Worm (Caenorhabditis elegans) whole organism, midembryonic: Measurements from ENCODE around the gene ZK328.6.

ENCODE experiments used
- med-1 ChIP-seq: sonication (generic microtip); optimal IDR thresholded peaks from 2 replicates; lab custom pipeline; 2017; ENCODE audit warnings: missing genetic modification characterization, mild to moderate bottlenecking, missing compliant biosample characterization, antibody characterized with exemption, missing genetic modification reagents; ENCODE audit not compliant: insufficient read depth
- tab-1 ChIP-seq: fragments of 200-800 bp; sonication (Bioruptor generic); IDR thresholded peaks from 2 replicates; pipeline ENCODE4 v1.3.6; 2022; ENCODE audit warnings: missing genetic modification characterization, missing compliant biosample characterization
- ztf-29 ChIP-seq: fragments of 200-800 bp; sonication (Bioruptor generic); IDR thresholded peaks from 2 replicates; pipeline ENCODE4 v1.3.6; 2022; ENCODE audit warnings: missing genetic modification reagents, missing genetic modification characterization, missing compliant biosample characterization

- TF ChIP-seq tab-1 (GFP tag; lab: Robert Waterston, UW) (no peak), med-1 (no peak), ztf-29 (no peak)
Measured at ce11 chrIII:6073673-6074331, 43.4 kb upstream of the ZK328.6 start.
